Worm (Caenorhabditis elegans) whole organism, midembryonic: ENCODE measurements around the gene T24F1.7.

ENCODE experiments used
- flt-1 ChIP-seq: fragments of 200-800 bp; sonication (Bioruptor generic); IDR thresholded peaks from 2 replicates; pipeline ENCODE4 v1.3.6; 2022; ENCODE audit warnings: missing genetic modification characterization, missing compliant biosample characterization
- ztf-23 ChIP-seq: fragments of 200-800 bp; sonication (Bioruptor generic); IDR thresholded peaks from 2 replicates; pipeline ENCODE4 v1.3.6; 2022; ENCODE audit warnings: missing genetic modification reagents, missing genetic modification characterization, missing compliant biosample characterization

DNA sequence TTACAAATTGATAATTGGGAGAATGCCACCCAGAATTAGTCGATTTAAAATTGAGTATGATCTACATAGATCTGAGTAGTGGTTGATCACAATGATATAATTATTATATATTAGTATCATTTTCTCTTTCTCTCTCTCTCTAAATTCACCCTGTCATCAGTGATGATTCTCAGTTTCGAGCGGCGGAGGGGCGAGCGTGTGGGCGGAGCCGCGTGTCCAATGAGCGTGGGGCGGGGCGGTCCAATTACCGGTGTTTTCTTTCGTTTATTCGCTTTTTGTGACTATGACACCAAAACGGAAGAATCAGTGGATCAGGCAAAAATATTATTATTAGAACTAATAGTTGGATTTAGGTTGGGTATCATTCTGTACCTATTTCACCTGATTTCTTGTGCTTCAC, 32.4 kb upstream of the T24F1.7 start:
- TF ChIP-seq flt-1 (GFP tag; lab: Robert Waterston, UW) (no peak), ztf-23 (GFP tag; lab: Robert Waterston, UW) (no peak)
